Fruit fly (Drosophila melanogaster) whole organism, prepupa: ENCODE data around the gene CG11380.

Source experiments
- CG11902 ChIP-seq: fragments of 200-800 bp; sonication (Bioruptor generic); optimal IDR thresholded peaks from 3 replicates; lab custom pipeline; 2016; ENCODE audit warnings: missing biosample characterization, missing genetic modification characterization
- CG1621 ChIP-seq: fragments of 200-800 bp; sonication (Bioruptor generic); optimal IDR thresholded peaks from 3 replicates; lab custom pipeline; 2018; ENCODE audit warnings: missing biosample characterization, mild to moderate bottlenecking, missing genetic modification characterization
- CG7368 ChIP-seq: fragments of 200-800 bp; sonication (Bioruptor generic); optimal IDR thresholded peaks from 3 replicates; lab custom pipeline; 2016; ENCODE audit warnings: missing biosample characterization, missing genetic modification characterization
- CG9139 ChIP-seq: fragments of 200-800 bp; sonication (Bioruptor generic); optimal IDR thresholded peaks from 3 replicates; lab custom pipeline; 2017; ENCODE audit warnings: missing biosample characterization, mild to moderate bottlenecking, missing genetic modification characterization
- Lpt ChIP-seq: fragments of 200-800 bp; sonication (Bioruptor generic); optimal IDR thresholded peaks from 3 replicates; lab custom pipeline; 2016; ENCODE audit warnings: missing biosample characterization, missing genetic modification characterization
- dac ChIP-seq: fragments of 200-800 bp; sonication (Bioruptor generic); optimal IDR thresholded peaks from 2 replicates; lab custom pipeline; 2017; ENCODE audit warnings: missing biosample characterization, mild to moderate bottlenecking, missing genetic modification characterization
- esn ChIP-seq: fragments of 200-800 bp; sonication (Bioruptor generic); optimal IDR thresholded peaks from 2 replicates; lab custom pipeline; 2016; ENCODE audit warnings: missing biosample characterization, mild to moderate bottlenecking, missing genetic modification characterization, moderate library complexity
- fd85E ChIP-seq: fragments of 200-800 bp; sonication (Bioruptor generic); optimal IDR thresholded peaks from 3 replicates; lab custom pipeline; 2016; ENCODE audit warnings: missing biosample characterization, missing genetic modification characterization

DNA sequence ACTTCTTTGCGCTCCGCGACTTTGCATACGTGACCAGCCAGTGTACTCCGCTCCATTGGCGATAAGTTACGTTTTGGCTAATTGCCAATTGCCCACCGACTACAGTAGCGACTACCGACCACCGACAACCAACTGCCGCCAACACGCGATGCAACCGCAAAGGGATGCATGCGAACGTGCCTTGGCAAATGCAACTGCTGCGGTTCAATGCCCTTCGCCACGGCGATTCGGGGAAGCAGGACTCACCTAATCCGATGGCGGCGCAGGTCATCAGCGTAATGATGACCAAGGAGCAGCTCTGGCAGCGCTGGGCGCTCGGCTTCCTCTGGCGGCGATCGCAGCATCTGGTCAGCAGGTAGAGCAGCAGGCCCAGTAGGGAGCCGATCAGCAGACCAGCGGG, 34.8 kb downstream of the CG11380 start:
- TF ChIP-seq fd85E (GFP tag; lab: Kevin White, UChicago) (no peak), CG1621 (tag; lab: Kevin White, UChicago) (no peak), dac (GFP tag; lab: Kevin White, UChicago) (no peak), CG9139 (GFP tag; lab: Kevin White, UChicago) (no peak), CG7368 (no peak), Lpt (no peak), esn (GFP tag; lab: Kevin White, UChicago) (no peak), CG11902 (GFP tag; lab: Kevin White, UChicago) (no peak)
